Worm (Caenorhabditis elegans): ENCODE measurements around the gene Y43E12A.2.

Gene Y43E12A.2

ce11 chrIV:11027560-11027959, 45.7 kb downstream of the Y43E12A.2 start:
- TF ChIP-seq hlh-8 (tag; optimal IDR thresholded peaks at IDR 0.05) (no peak), ceh-31 (tag; optimal IDR thresholded peaks at IDR 0.05) (peak; percentile 79), elt-4 (tag; optimal IDR thresholded peaks at IDR 0.05) (no peak), ceh-30 (tag; optimal IDR thresholded peaks at IDR 0.05) (no peak), elt-2 (tag; optimal IDR thresholded peaks at IDR 0.05) (peak; percentile 21), hlh-15 (tag; optimal IDR thresholded peaks at IDR 0.05) (no peak), npax-4 (tag; optimal IDR thresholded peaks at IDR 0.05) (no peak), hlh-30 (tag; optimal IDR thresholded peaks at IDR 0.05; ENCODE audit: insufficient read depth) (peak; percentile 26), unc-55 (GFP tag; optimal IDR thresholded peaks at IDR 0.05) (peak; percentile 92), ceh-2 (tag; optimal IDR thresholded peaks at IDR 0.05) (peak; percentile 26), ttx-3 (tag; optimal IDR thresholded peaks at IDR 0.05) (peak; percentile 20), nfya-1 (tag; optimal IDR thresholded peaks at IDR 0.05) (peak; percentile 77), C08G9.2 (tag; optimal IDR thresholded peaks at IDR 0.05) (peak; percentile 39), zip-5 (tag; optimal IDR thresholded peaks at IDR 0.05) (no peak), pax-1 (tag; optimal IDR thresholded peaks at IDR 0.05) (peak; percentile 77), ztf-16 (tag; optimal IDR thresholded peaks at IDR 0.05) (peak; percentile 30), sox-2 (GFP tag; IDR thresholded peaks at IDR 0.05) (0 out of 2 replicates have a peak, but pooled peaks have one; percentile 23), rnt-1 (tag; optimal IDR thresholded peaks at IDR 0.05) (peak; percentile 68), pat-9 (tag; optimal IDR thresholded peaks at IDR 0.05) (no peak), F13H6.1 (tag; optimal IDR thresholded peaks at IDR 0.05) (no peak), ceh-6 (GFP tag; optimal IDR thresholded peaks at IDR 0.05) (no peak), ceh-9 (tag; optimal IDR thresholded peaks at IDR 0.05) (no peak), sdc-2 (tag; optimal IDR thresholded peaks at IDR 0.05) (no peak), ets-4 (tag; optimal IDR thresholded peaks at IDR 0.05) (peak; percentile 33), ceh-34 (tag; optimal IDR thresholded peaks at IDR 0.05) (peak; percentile 51), ama-1 (optimal IDR thresholded peaks at IDR 0.05) (peak; percentile 69), T23F11.4 (GFP tag; optimal IDR thresholded peaks at IDR 0.05) (peak; percentile 11), gmeb-2 (tag; optimal IDR thresholded peaks at IDR 0.05) (no peak), pha-4 (tag; optimal IDR thresholded peaks at IDR 0.05) (no peak), unc-3 (GFP tag; conservative IDR thresholded peaks at IDR 0.05) (no peak), unc-3 (tag; optimal IDR thresholded peaks at IDR 0.05) (no peak), tbx-2 (tag; optimal IDR thresholded peaks at IDR 0.05) (peak; percentile 53), ceh-14 (tag; optimal IDR thresholded peaks at IDR 0.05) (no peak), dve-1 (tag; optimal IDR thresholded peaks at IDR 0.05) (peak; percentile 6), sox-4 (tag; optimal IDR thresholded peaks at IDR 0.05) (no peak), pros-1 (tag; optimal IDR thresholded peaks at IDR 0.05) (peak; percentile 77), K09A11.1 (tag; optimal IDR thresholded peaks at IDR 0.05; ENCODE audit: insufficient read depth) (peak; percentile 37), hlh-6 (tag; optimal IDR thresholded peaks at IDR 0.05) (no peak), fax-1 (tag; optimal IDR thresholded peaks at IDR 0.05) (peak; percentile 42), syd-9 (tag; optimal IDR thresholded peaks at IDR 0.05) (peak; percentile 27), ref-2 (tag; optimal IDR thresholded peaks at IDR 0.05) (peak; percentile 66), fkh-10 (GFP tag; optimal IDR thresholded peaks at IDR 0.05) (no peak)

ce11 chrIV:11029412-11029811, 47.6 kb downstream of the Y43E12A.2 start, which contains the start of gene hrg-5:
TSS of gene hrg-5 (minus strand) at chrIV:11029428.
- no peak for TF ChIP-seq ceh-9 (tag; optimal IDR thresholded peaks at IDR 0.05)
- TF ChIP-seq dve-1 (tag; optimal IDR thresholded peaks at IDR 0.05) = no peak
- no peak for TF ChIP-seq nhr-11 (tag; optimal IDR thresholded peaks at IDR 0.05)
- no peak for TF ChIP-seq K09A11.1 (tag; optimal IDR thresholded peaks at IDR 0.05; ENCODE audit: insufficient read depth)
- no peak for TF ChIP-seq pha-2 (tag; optimal IDR thresholded peaks at IDR 0.05)
- no peak for TF ChIP-seq K02D7.2 (tag; optimal IDR thresholded peaks at IDR 0.05)
- TF ChIP-seq lim-6 (tag; optimal IDR thresholded peaks at IDR 0.05) = no peak

Measured in whole organism, late embryonic.